Worm (Caenorhabditis elegans) whole organism, L2 larva: ENCODE measurements around the gene F02A9.1.

Source experiments
- C34F6.9 ChIP-seq: fragments of 150-350 bp; optimal IDR thresholded peaks from 2 replicates; lab custom pipeline; 2014; ENCODE audit warnings: missing biosample characterization, missing genetic modification characterization
- F13H6.1 ChIP-seq: sonication (generic microtip); optimal IDR thresholded peaks from 2 replicates; lab custom pipeline; 2016; ENCODE audit warnings: missing genetic modification characterization, missing compliant biosample characterization
- R02D3.7 ChIP-seq: fragments of 150-350 bp; optimal IDR thresholded peaks from 2 replicates; lab custom pipeline; 2014; ENCODE audit warnings: missing biosample characterization, missing genetic modification characterization
- Y55F3AM.14 ChIP-seq: fragments of 200-800 bp; sonication (Bioruptor generic); optimal IDR thresholded peaks from 2 replicates; lab custom pipeline; 2018; ENCODE audit warnings: mild to moderate bottlenecking, missing genetic modification characterization, missing compliant biosample characterization
- ZK546.5 ChIP-seq: sonication (generic microtip); optimal IDR thresholded peaks from 2 replicates; lab custom pipeline; 2017; ENCODE audit warnings: missing biosample characterization, missing genetic modification characterization
- alr-1 ChIP-seq: fragments of 150-350 bp; optimal IDR thresholded peaks from 2 replicates; lab custom pipeline; 2014; ENCODE audit warnings: missing biosample characterization, missing genetic modification characterization
- aly-2 ChIP-seq: fragments of 150-350 bp; optimal IDR thresholded peaks from 2 replicates; lab custom pipeline; 2014; ENCODE audit warnings: missing biosample characterization, missing genetic modification characterization
- ama-1 ChIP-seq: fragments of 150-350 bp; optimal IDR thresholded peaks from 2 replicates; lab custom pipeline; 2018; ENCODE audit warnings: inconsistent platforms
- blmp-1 ChIP-seq: sonication (generic microtip); optimal IDR thresholded peaks from 2 replicates; lab custom pipeline; 2017; ENCODE audit warnings: missing genetic modification characterization, mild to moderate bottlenecking, missing compliant biosample characterization, antibody characterized with exemption, moderate library complexity; ENCODE audit not compliant: insufficient read depth
- ceh-16 ChIP-seq: fragments of 150-350 bp; optimal IDR thresholded peaks from 2 replicates; lab custom pipeline; 2014; ENCODE audit warnings: missing biosample characterization, missing genetic modification characterization
- ceh-82 ChIP-seq: fragments of 150-350 bp; optimal IDR thresholded peaks from 2 replicates; lab custom pipeline; 2014; ENCODE audit warnings: missing biosample characterization, missing genetic modification characterization
- crh-2 ChIP-seq: sonication (generic microtip); optimal IDR thresholded peaks from 2 replicates; lab custom pipeline; 2017; ENCODE audit warnings: missing biosample characterization, missing genetic modification characterization
- dmd-4 ChIP-seq: sonication (generic microtip); optimal IDR thresholded peaks from 2 replicates; lab custom pipeline; 2017; ENCODE audit warnings: missing biosample characterization, missing genetic modification characterization
- egl-27 ChIP-seq: sonication (generic microtip); optimal IDR thresholded peaks from 3 replicates; lab custom pipeline; 2017; ENCODE audit warnings: missing biosample characterization, missing genetic modification reagents, missing genetic modification characterization
- elt-1 ChIP-seq: fragments of 150-350 bp; optimal IDR thresholded peaks from 2 replicates; lab custom pipeline; 2014; ENCODE audit warnings: missing biosample characterization, missing genetic modification characterization
- elt-3 ChIP-seq: sonication (generic microtip); optimal IDR thresholded peaks from 2 replicates; lab custom pipeline; 2017; ENCODE audit warnings: missing biosample characterization, missing genetic modification characterization
- fos-1 ChIP-seq: fragments of 150-350 bp; optimal IDR thresholded peaks from 2 replicates; lab custom pipeline; 2014; ENCODE audit warnings: missing biosample characterization, missing genetic modification characterization
- gmeb-1 ChIP-seq: fragments of 150-350 bp; optimal IDR thresholded peaks from 2 replicates; lab custom pipeline; 2014; ENCODE audit warnings: missing biosample characterization, missing genetic modification characterization
- lin-11 ChIP-seq: fragments of 150-350 bp; sonication (generic microtip); optimal IDR thresholded peaks from 2 replicates; lab custom pipeline; 2014; ENCODE audit warnings: missing biosample characterization, missing genetic modification characterization, inconsistent platforms, mixed read lengths
- lin-13 ChIP-seq: fragments of 150-350 bp; optimal IDR thresholded peaks from 2 replicates; lab custom pipeline; 2014; ENCODE audit warnings: missing biosample characterization, missing genetic modification reagents, missing genetic modification characterization
- lin-39 ChIP-seq: fragments of 150-350 bp; optimal IDR thresholded peaks from 2 replicates; lab custom pipeline; 2014; ENCODE audit warnings: missing biosample characterization, missing genetic modification reagents, missing genetic modification characterization
- lsy-2 ChIP-seq, 2 experiments: fragments of 150-350 bp in 1 of 2; sonication (generic microtip) in 1 of 2; optimal IDR thresholded peaks; 2 replicates each; lab custom pipeline; 2014 to 2017; ENCODE audit warnings: missing biosample characterization in 2 of 2, missing genetic modification characterization in 2 of 2
- mab-5 ChIP-seq: fragments of 150-350 bp; optimal IDR thresholded peaks from 2 replicates; lab custom pipeline; 2014; ENCODE audit warnings: missing biosample characterization, missing genetic modification characterization
- mbf-1 ChIP-seq: sonication (generic microtip); optimal IDR thresholded peaks from 2 replicates; lab custom pipeline; 2017; ENCODE audit warnings: missing biosample characterization, missing genetic modification characterization
- mdl-1 ChIP-seq, 2 experiments: fragments of 150-350 bp in 1 of 2; sonication (generic microtip) in 1 of 2; optimal IDR thresholded peaks; 2 replicates each; lab custom pipeline; 2017; ENCODE audit warnings: missing biosample characterization in 2 of 2, missing genetic modification characterization in 2 of 2
- nhr-10 ChIP-seq: sonication (generic microtip); optimal IDR thresholded peaks from 2 replicates; lab custom pipeline; 2017; ENCODE audit warnings: missing biosample characterization, missing genetic modification characterization
- nhr-11 ChIP-seq: fragments of 150-350 bp; optimal IDR thresholded peaks from 2 replicates; lab custom pipeline; 2014; ENCODE audit warnings: missing biosample characterization, missing genetic modification characterization
- nhr-12 ChIP-seq: fragments of 150-350 bp; optimal IDR thresholded peaks from 2 replicates; lab custom pipeline; 2014; ENCODE audit warnings: missing biosample characterization, missing genetic modification characterization
- nhr-129 ChIP-seq: fragments of 150-350 bp; optimal IDR thresholded peaks from 2 replicates; lab custom pipeline; 2014; ENCODE audit warnings: missing biosample characterization, missing genetic modification characterization
- nhr-21 ChIP-seq: fragments of 150-350 bp; optimal IDR thresholded peaks from 2 replicates; lab custom pipeline; 2014; ENCODE audit warnings: missing biosample characterization, missing genetic modification characterization
- nhr-23 ChIP-seq: fragments of 150-350 bp; optimal IDR thresholded peaks from 2 replicates; lab custom pipeline; 2014; ENCODE audit warnings: missing biosample characterization, missing genetic modification reagents, missing genetic modification characterization
- nhr-237 ChIP-seq: fragments of 150-350 bp; optimal IDR thresholded peaks from 2 replicates; lab custom pipeline; 2014; ENCODE audit warnings: missing biosample characterization, missing genetic modification characterization
- nhr-25 ChIP-seq: fragments of 150-350 bp; sonication (generic microtip); optimal IDR thresholded peaks from 3 replicates; lab custom pipeline; 2014; ENCODE audit warnings: missing biosample characterization, missing genetic modification characterization
- nhr-6 ChIP-seq: fragments of 150-350 bp; optimal IDR thresholded peaks from 2 replicates; lab custom pipeline; 2014; ENCODE audit warnings: missing biosample characterization, missing genetic modification characterization
- nhr-77 ChIP-seq: fragments of 150-350 bp; optimal IDR thresholded peaks from 2 replicates; lab custom pipeline; 2014; ENCODE audit warnings: missing biosample characterization, missing genetic modification characterization
- peb-1 ChIP-seq: fragments of 150-350 bp; optimal IDR thresholded peaks from 2 replicates; lab custom pipeline; 2014; ENCODE audit warnings: missing biosample characterization, missing genetic modification characterization
- sem-4 ChIP-seq: fragments of 150-350 bp; optimal IDR thresholded peaks from 2 replicates; lab custom pipeline; 2014; ENCODE audit warnings: missing biosample characterization, missing genetic modification reagents, missing genetic modification characterization
- skn-1 ChIP-seq: sonication (generic microtip); optimal IDR thresholded peaks from 2 replicates; lab custom pipeline; 2017; ENCODE audit warnings: missing biosample characterization, missing genetic modification characterization
- sma-3 ChIP-seq: sonication (generic microtip); optimal IDR thresholded peaks from 2 replicates; lab custom pipeline; 2016; ENCODE audit warnings: missing genetic modification reagents, missing genetic modification characterization, missing compliant biosample characterization
- sma-9 ChIP-seq, 2 experiments: fragments of 150-350 bp in 1 of 2; sonication (generic microtip) in 1 of 2; optimal IDR thresholded peaks; 2 replicates each; lab custom pipeline; 2014 to 2016; ENCODE audit warnings: missing genetic modification characterization in 2 of 2, mild to moderate bottlenecking in 1 of 2, missing biosample characterization in 1 of 2, missing compliant biosample characterization in 1 of 2, missing genetic modification reagents in 1 of 2, moderate library complexity in 1 of 2
- snpc-4 ChIP-seq: fragments of 150-350 bp; optimal IDR thresholded peaks from 2 replicates; lab custom pipeline; 2014; ENCODE audit warnings: missing biosample characterization, missing genetic modification characterization
- unc-39 ChIP-seq: fragments of 150-350 bp; optimal IDR thresholded peaks from 2 replicates; lab custom pipeline; 2014; ENCODE audit warnings: missing biosample characterization, missing genetic modification characterization
- unc-55 ChIP-seq: fragments of 150-350 bp; sonication (generic microtip); optimal IDR thresholded peaks from 3 replicates; lab custom pipeline; 2014; ENCODE audit warnings: missing biosample characterization, missing genetic modification reagents, missing genetic modification characterization
- unc-62 ChIP-seq: fragments of 150-350 bp; optimal IDR thresholded peaks from 2 replicates; lab custom pipeline; 2014; ENCODE audit warnings: missing biosample characterization, missing genetic modification reagents, missing genetic modification characterization
- zag-1 ChIP-seq: fragments of 150-350 bp; optimal IDR thresholded peaks from 2 replicates; lab custom pipeline; 2014; ENCODE audit warnings: missing biosample characterization, missing genetic modification characterization
- ztf-1 ChIP-seq: fragments of 200-800 bp; sonication (Bioruptor generic); conservative IDR thresholded peaks from 2 replicates; pipeline ENCODE4 v1.3.6; 2022; ENCODE audit warnings: missing genetic modification characterization, missing compliant biosample characterization
- ztf-11 ChIP-seq: sonication (generic microtip); optimal IDR thresholded peaks from 2 replicates; lab custom pipeline; 2017; ENCODE audit warnings: missing biosample characterization, missing genetic modification characterization
- ztf-4 ChIP-seq: fragments of 150-350 bp; optimal IDR thresholded peaks from 2 replicates; lab custom pipeline; 2014; ENCODE audit warnings: missing biosample characterization, missing genetic modification characterization

F02A9.1 gene

ce11 chrIII:9053740-9054252, 23.8 kb downstream of the F02A9.1 start, which contains the start of gene R107.5:
Gene R107.5 (minus strand): TSS chrIII:9053790.
- TF ChIP-seq nhr-11 = no peak
- no peak for TF ChIP-seq nhr-77 (tag; lab: Kevin White, UChicago)
- TF ChIP-seq lin-11 (tag; lab: Kevin White, UChicago) = peak; percentile 87
- no peak for TF ChIP-seq ceh-82 (tag; lab: Kevin White, UChicago)
- TF ChIP-seq nhr-6 (tag; lab: Kevin White, UChicago) = peak; percentile 75
- peak; percentile 80 to 92 for TF ChIP-seq lsy-2 (tag; optimal IDR thresholded peaks at IDR 0.05; lab: Kevin White, UChicago)
- TF ChIP-seq egl-27 (tag; lab: Kevin White, UChicago) = peak; percentile 82
- TF ChIP-seq Y55F3AM.14 = peak; percentile 95
- TF ChIP-seq snpc-4 (tag; lab: Kevin White, UChicago) = peak; percentile 66
- no peak for TF ChIP-seq alr-1 (tag; lab: Kevin White, UChicago)
- peak; percentile 96 for TF ChIP-seq nhr-25 (tag; lab: Kevin White, UChicago)
- TF ChIP-seq unc-62 (GFP tag; lab: Kevin White, UChicago) = peak; percentile 73
- TF ChIP-seq peb-1 = no peak
- peak; percentile 98 for TF ChIP-seq sma-3 (GFP tag; lab: Kevin White, UChicago)
- peak; percentile 95 for TF ChIP-seq ztf-4 (tag; lab: Kevin White, UChicago)
- peak; percentile 80 for TF ChIP-seq unc-55 (GFP tag; lab: Kevin White, UChicago)
- peak; percentile 97 for TF ChIP-seq ztf-1 (GFP tag; lab: Robert Waterston, UW)
- peak; percentile 98 for TF ChIP-seq ama-1 (lab: Kevin White, UChicago)
- no peak for TF ChIP-seq nhr-237 (tag; lab: Kevin White, UChicago)
- TF ChIP-seq nhr-12 (tag; lab: Kevin White, UChicago) = peak; percentile 1
- peak; percentile 97 for TF ChIP-seq C34F6.9 (tag; lab: Kevin White, UChicago)
- TF ChIP-seq blmp-1 (tag; lab: Kevin White, UChicago) = peak; percentile 90
- no peak for TF ChIP-seq dmd-4 (tag; lab: Kevin White, UChicago)
- no peak for TF ChIP-seq ztf-11 (tag; lab: Kevin White, UChicago)
- TF ChIP-seq elt-1 = no peak
- peak; percentile 37 for TF ChIP-seq zag-1 (tag; lab: Kevin White, UChicago)
- TF ChIP-seq lin-39 (tag; lab: Kevin White, UChicago) = no peak
- TF ChIP-seq mab-5 (tag; lab: Kevin White, UChicago) = no peak
- TF ChIP-seq mdl-1 (tag; optimal IDR thresholded peaks at IDR 0.05; lab: Kevin White, UChicago) = peak; percentile 88 to 96
- peak; percentile 80 for TF ChIP-seq nhr-10 (tag; lab: Kevin White, UChicago)
- TF ChIP-seq aly-2 (tag; lab: Kevin White, UChicago) = no peak
- TF ChIP-seq nhr-129 (tag; lab: Kevin White, UChicago) = peak; percentile 95
- TF ChIP-seq sma-9 (GFP tag; optimal IDR thresholded peaks at IDR 0.05; lab: Kevin White, UChicago) = peak; percentile 87
- TF ChIP-seq sma-9 (tag; optimal IDR thresholded peaks at IDR 0.05; lab: Kevin White, UChicago) = no peak
- peak; percentile 95 for TF ChIP-seq F13H6.1
- TF ChIP-seq ZK546.5 (tag; lab: Kevin White, UChicago) = no peak
- TF ChIP-seq gmeb-1 = peak; percentile 82
- peak; percentile 84 for TF ChIP-seq lin-13 (GFP tag; lab: Kevin White, UChicago)
- no peak for TF ChIP-seq R02D3.7
- no peak for TF ChIP-seq mbf-1
- no peak for TF ChIP-seq elt-3 (tag; lab: Kevin White, UChicago)
- TF ChIP-seq nhr-23 (tag; lab: Kevin White, UChicago) = no peak
- TF ChIP-seq fos-1 (tag; lab: Kevin White, UChicago) = peak; percentile 91
- peak; percentile 92 for TF ChIP-seq sem-4
- TF ChIP-seq nhr-21 (tag; lab: Kevin White, UChicago) = peak; percentile 96
- peak; percentile 13 for TF ChIP-seq ceh-16
- TF ChIP-seq crh-2 (tag; lab: Kevin White, UChicago) = peak; percentile 98
- TF ChIP-seq unc-39 = no peak
- peak; percentile 36 for TF ChIP-seq skn-1 (tag; lab: Kevin White, UChicago)
